Worm (Caenorhabditis elegans) whole organism, L4 larva: Measurements from ENCODE around the gene mrps-9.

Experiments
- F10B5.3 ChIP-seq: sonication (generic microtip); optimal IDR thresholded peaks from 2 replicates; lab custom pipeline; 2016; ENCODE audit warnings: mild to moderate bottlenecking, missing genetic modification characterization, missing compliant biosample characterization
- F26F4.8 ChIP-seq: fragments of 200-800 bp; sonication (Bioruptor generic); conservative IDR thresholded peaks from 2 replicates; pipeline ENCODE4 v1.3.6; 2022; ENCODE audit warnings: missing genetic modification characterization, missing compliant biosample characterization
- Y48G9A.11 ChIP-seq: fragments of 200-800 bp; sonication (Bioruptor generic); IDR thresholded peaks from 2 replicates; pipeline ENCODE4 v1.3.6; 2022; ENCODE audit warnings: missing genetic modification reagents, missing genetic modification characterization, missing compliant biosample characterization
- Y5F2A.4 ChIP-seq: fragments of 200-800 bp; sonication (Bioruptor generic); optimal IDR thresholded peaks from 2 replicates; lab custom pipeline; 2018; ENCODE audit warnings: mild to moderate bottlenecking, missing genetic modification characterization, missing compliant biosample characterization
- aly-2 ChIP-seq: sonication (generic microtip); optimal IDR thresholded peaks from 2 replicates; lab custom pipeline; 2018; ENCODE audit warnings: missing biosample characterization, missing genetic modification characterization
- ama-1 ChIP-seq: fragments of 150-350 bp; optimal IDR thresholded peaks from 2 replicates; lab custom pipeline; 2014; ENCODE audit warnings: inconsistent platforms, mixed read lengths
- arid-1 ChIP-seq: fragments of 200-800 bp; sonication (Bioruptor generic); conservative IDR thresholded peaks from 2 replicates; pipeline ENCODE4 v1.3.6; 2022; ENCODE audit warnings: missing genetic modification reagents, missing genetic modification characterization, missing compliant biosample characterization
- ceh-32 ChIP-seq: sonication (generic microtip); optimal IDR thresholded peaks from 2 replicates; lab custom pipeline; 2016; ENCODE audit warnings: mild to moderate bottlenecking, missing genetic modification characterization, missing compliant biosample characterization; ENCODE audit not compliant: poor library complexity
- ceh-44 ChIP-seq: fragments of 200-800 bp; sonication (Bioruptor generic); IDR thresholded peaks from 2 replicates; pipeline ENCODE4 v1.3.6; 2022; ENCODE audit warnings: missing genetic modification reagents, missing genetic modification characterization, missing compliant biosample characterization
- cey-2 ChIP-seq: sonication (generic microtip); optimal IDR thresholded peaks from 3 replicates; lab custom pipeline; 2017; ENCODE audit warnings: missing genetic modification characterization, mild to moderate bottlenecking, missing compliant biosample characterization, antibody characterized with exemption, borderline replicate concordance; ENCODE audit not compliant: insufficient read depth
- ctbp-1 ChIP-seq: fragments of 200-800 bp; sonication (Bioruptor generic); IDR thresholded peaks from 2 replicates; pipeline ENCODE4 v1.3.6; 2022; ENCODE audit warnings: missing genetic modification reagents, missing genetic modification characterization, missing compliant biosample characterization
- daf-12 ChIP-seq: fragments of 150-350 bp; optimal IDR thresholded peaks from 2 replicates; lab custom pipeline; 2014; ENCODE audit warnings: missing biosample characterization, missing genetic modification reagents, missing genetic modification characterization
- daf-16 ChIP-seq, 3 experiments: sonication (generic microtip); optimal IDR thresholded peaks; 2 replicates each; lab custom pipeline; 2016 to 2017; ENCODE audit warnings: missing genetic modification characterization in 3 of 3, missing genetic modification reagents in 3 of 3, mild to moderate bottlenecking in 2 of 3, missing compliant biosample characterization in 2 of 3, missing biosample characterization in 1 of 3, moderate library complexity in 1 of 3
- dmd-6 ChIP-seq: fragments of 200-800 bp; sonication (Bioruptor generic); IDR thresholded peaks from 2 replicates; pipeline ENCODE4 v1.3.6; 2022; ENCODE audit warnings: missing genetic modification reagents, missing genetic modification characterization, missing compliant biosample characterization
- dmd-8 ChIP-seq: fragments of 200-800 bp; sonication (Bioruptor generic); IDR thresholded peaks from 2 replicates; pipeline ENCODE4 v1.3.6; 2022; ENCODE audit warnings: missing genetic modification characterization, missing compliant biosample characterization
- dmd-9 ChIP-seq: fragments of 200-800 bp; sonication (Bioruptor generic); IDR thresholded peaks from 2 replicates; pipeline ENCODE4 v1.3.6; 2022; ENCODE audit warnings: missing genetic modification reagents, missing genetic modification characterization, missing compliant biosample characterization
- dpl-1 ChIP-seq: fragments of 150-350 bp; optimal IDR thresholded peaks from 2 replicates; lab custom pipeline; 2014; ENCODE audit warnings: missing biosample characterization, missing genetic modification reagents, missing genetic modification characterization
- duxl-1 ChIP-seq: sonication (generic microtip); optimal IDR thresholded peaks from 2 replicates; lab custom pipeline; 2016; ENCODE audit warnings: mild to moderate bottlenecking, missing genetic modification characterization, moderate library complexity, missing compliant biosample characterization; ENCODE audit not compliant: poor library complexity
- dve-1 ChIP-seq: sonication (generic microtip); optimal IDR thresholded peaks from 2 replicates; lab custom pipeline; 2017; ENCODE audit warnings: antibody characterized with exemption, mild to moderate bottlenecking, missing genetic modification characterization, missing compliant biosample characterization; ENCODE audit not compliant: insufficient read depth
- fos-1 ChIP-seq: fragments of 150-350 bp; optimal IDR thresholded peaks from 2 replicates; lab custom pipeline; 2014; ENCODE audit warnings: missing biosample characterization, missing genetic modification characterization
- hlh-11 ChIP-seq: fragments of 200-800 bp; sonication (Bioruptor generic); optimal IDR thresholded peaks from 2 replicates; lab custom pipeline; 2018; ENCODE audit warnings: mild to moderate bottlenecking, missing genetic modification characterization, missing compliant biosample characterization
- hmg-1.1 ChIP-seq: fragments of 200-800 bp; sonication (Bioruptor generic); IDR thresholded peaks from 2 replicates; pipeline ENCODE4 v1.3.6; 2022; ENCODE audit warnings: missing genetic modification reagents, missing genetic modification characterization, missing compliant biosample characterization
- lim-7 ChIP-seq: fragments of 200-800 bp; sonication (Bioruptor generic); IDR thresholded peaks from 2 replicates; pipeline ENCODE4 v1.3.6; 2022; ENCODE audit warnings: missing genetic modification characterization, missing compliant biosample characterization
- lin-13 ChIP-seq: fragments of 150-350 bp; optimal IDR thresholded peaks from 2 replicates; lab custom pipeline; 2014; ENCODE audit warnings: missing biosample characterization, missing genetic modification reagents, missing genetic modification characterization
- lin-38 ChIP-seq: fragments of 200-800 bp; sonication (Bioruptor generic); IDR thresholded peaks from 2 replicates; pipeline ENCODE4 v1.3.6; 2022; ENCODE audit warnings: missing genetic modification reagents, missing genetic modification characterization, missing compliant biosample characterization
- lin-39 ChIP-seq: fragments of 150-350 bp; optimal IDR thresholded peaks from 2 replicates; lab custom pipeline; 2014; ENCODE audit warnings: missing biosample characterization, missing genetic modification reagents, missing genetic modification characterization
- lsy-2 ChIP-seq, 2 experiments: fragments of 150-350 bp in 1 of 2; sonication (generic microtip) in 1 of 2; optimal IDR thresholded peaks; 2 replicates each; lab custom pipeline; 2014 to 2017; ENCODE audit warnings: missing biosample characterization in 2 of 2, missing genetic modification characterization in 2 of 2
- mes-2 ChIP-seq: sonication (generic microtip); optimal IDR thresholded peaks from 2 replicates; lab custom pipeline; 2016; ENCODE audit warnings: missing genotype, mild to moderate bottlenecking, missing genetic modification characterization, missing compliant biosample characterization; ENCODE audit not compliant: poor library complexity, severe bottlenecking
- mxl-2 ChIP-seq: fragments of 200-800 bp; sonication (Bioruptor generic); conservative IDR thresholded peaks from 2 replicates; pipeline ENCODE4 v1.3.6; 2022; ENCODE audit warnings: missing genetic modification reagents, missing genetic modification characterization, missing compliant biosample characterization
- nhr-11 ChIP-seq: fragments of 150-350 bp; optimal IDR thresholded peaks from 2 replicates; lab custom pipeline; 2014; ENCODE audit warnings: missing biosample characterization, missing genetic modification characterization
- nhr-28 ChIP-seq: fragments of 150-350 bp; optimal IDR thresholded peaks from 2 replicates; lab custom pipeline; 2014; ENCODE audit warnings: missing biosample characterization, missing genetic modification characterization
- nhr-41 ChIP-seq: fragments of 200-800 bp; sonication (Bioruptor generic); IDR thresholded peaks from 2 replicates; pipeline ENCODE4 v1.3.6; 2022; ENCODE audit warnings: missing genetic modification reagents, missing genetic modification characterization, missing compliant biosample characterization
- nhr-48 ChIP-seq: sonication (generic microtip); optimal IDR thresholded peaks from 2 replicates; lab custom pipeline; 2016; ENCODE audit warnings: mild to moderate bottlenecking, missing genetic modification characterization, missing compliant biosample characterization
- pha-4 ChIP-seq, 2 experiments: fragments of 150-350 bp in 1 of 2; fragments of 200-800 bp in 1 of 2; sonication (Bioruptor generic) in 1 of 2; IDR thresholded peaks in 1 of 2; optimal IDR thresholded peaks in 1 of 2; 2 replicates each; pipeline versions ENCODE4 v1.3.6 to Lab custom; 2014 to 2022; ENCODE audit warnings: missing genetic modification characterization in 2 of 2, missing genetic modification reagents in 2 of 2, missing biosample characterization in 1 of 2, missing compliant biosample characterization in 1 of 2
- php-3 ChIP-seq: fragments of 200-800 bp; sonication (Bioruptor generic); IDR thresholded peaks from 2 replicates; pipeline ENCODE4 v1.3.6; 2022; ENCODE audit warnings: missing genetic modification reagents, missing genetic modification characterization, missing compliant biosample characterization
- saeg-2 ChIP-seq: fragments of 200-800 bp; sonication (Bioruptor generic); IDR thresholded peaks from 2 replicates; pipeline ENCODE4 v1.3.6; 2022; ENCODE audit warnings: missing genetic modification reagents, missing genetic modification characterization, missing compliant biosample characterization
- spr-1 ChIP-seq: sonication (generic microtip); optimal IDR thresholded peaks from 2 replicates; lab custom pipeline; 2016; ENCODE audit warnings: mild to moderate bottlenecking, missing genetic modification characterization, missing compliant biosample characterization
- spr-3 ChIP-seq: fragments of 200-800 bp; sonication (Bioruptor generic); optimal IDR thresholded peaks from 2 replicates; lab custom pipeline; 2018; ENCODE audit warnings: mild to moderate bottlenecking, missing genetic modification characterization, missing compliant biosample characterization
- tag-97 ChIP-seq: fragments of 200-800 bp; sonication (Bioruptor generic); IDR thresholded peaks from 2 replicates; pipeline ENCODE4 v1.3.6; 2022; ENCODE audit warnings: missing genetic modification characterization, missing compliant biosample characterization
- tra-1 ChIP-seq: fragments of 200-800 bp; sonication (Bioruptor generic); IDR thresholded peaks from 2 replicates; pipeline ENCODE4 v1.3.6; 2022; ENCODE audit warnings: missing genetic modification reagents, missing genetic modification characterization, missing compliant biosample characterization
- unc-130 ChIP-seq: sonication (generic microtip); optimal IDR thresholded peaks from 2 replicates; lab custom pipeline; 2016; ENCODE audit warnings: missing genetic modification reagents, missing genetic modification characterization, missing compliant biosample characterization
- unc-39 ChIP-seq: sonication (generic microtip); optimal IDR thresholded peaks from 2 replicates; lab custom pipeline; 2017; ENCODE audit warnings: missing biosample characterization, missing genetic modification characterization
- zfp-3 ChIP-seq: fragments of 200-800 bp; sonication (Bioruptor generic); conservative IDR thresholded peaks from 2 replicates; pipeline ENCODE4 v1.3.6; 2022; ENCODE audit warnings: missing genetic modification reagents, missing genetic modification characterization, missing compliant biosample characterization
- zip-2 ChIP-seq: fragments of 150-350 bp; optimal IDR thresholded peaks from 2 replicates; lab custom pipeline; 2014; ENCODE audit warnings: missing biosample characterization, missing genetic modification characterization

mrps-9 gene

ce11 chrIII:8242809-8243208, 23.1 kb upstream of the mrps-9 start, which contains the start of gene C02F5.12 (continued):
- TF ChIP-seq lin-13 (GFP tag; lab: Kevin White, UChicago) = peak; percentile 44
- TF ChIP-seq nhr-48 (tag; lab: Kevin White, UChicago) = peak; percentile 9
- TF ChIP-seq ceh-44 (GFP tag; lab: Robert Waterston, UW) = no peak
- TF ChIP-seq daf-12 = no peak
- TF ChIP-seq spr-1 (tag; lab: Kevin White, UChicago) = no peak
- no peak for TF ChIP-seq lim-7 (GFP tag; lab: Robert Waterston, UW)
- TF ChIP-seq saeg-2 (GFP tag; lab: Robert Waterston, UW) = no peak
- no peak for TF ChIP-seq daf-16 (GFP tag; optimal IDR thresholded peaks at IDR 0.05; lab: Kevin White, UChicago)
- peak; percentile 39 for TF ChIP-seq daf-16 (tag; optimal IDR thresholded peaks at IDR 0.05; lab: Kevin White, UChicago)
- no peak for TF ChIP-seq F10B5.3 (tag; lab: Kevin White, UChicago)
- peak; percentile 64 for TF ChIP-seq hlh-11 (tag; lab: Kevin White, UChicago)
- no peak for TF ChIP-seq aly-2
- TF ChIP-seq dve-1 = peak; percentile 51
- no peak for TF ChIP-seq zfp-3 (GFP tag; lab: Robert Waterston, UW)
- no peak for TF ChIP-seq dmd-9 (GFP tag; lab: Robert Waterston, UW)
- TF ChIP-seq dmd-6 (GFP tag; lab: Robert Waterston, UW) = peak; percentile 17; the same call in 1 of the 2 replicates
- no peak for TF ChIP-seq pha-4 (GFP tag; IDR thresholded peaks at IDR 0.05; lab: Robert Waterston, UW)
- TF ChIP-seq pha-4 (tag; optimal IDR thresholded peaks at IDR 0.05; lab: Kevin White, UChicago) = no peak
- TF ChIP-seq duxl-1 (tag; lab: Kevin White, UChicago) = no peak
- no peak for TF ChIP-seq unc-39 (tag; lab: Kevin White, UChicago)
- TF ChIP-seq ama-1 = no peak
- no peak for TF ChIP-seq tag-97 (GFP tag; lab: Robert Waterston, UW)
- TF ChIP-seq nhr-28 (tag; lab: Kevin White, UChicago) = peak; percentile 99
- TF ChIP-seq arid-1 = 0 out of 2 replicates have a peak, but pooled peaks have one; percentile 32
- no peak for TF ChIP-seq Y5F2A.4
- TF ChIP-seq mes-2 (tag; lab: Kevin White, UChicago) = peak; percentile 53
- 0 out of 2 replicates have a peak, but pooled peaks have one; percentile 45 for TF ChIP-seq dmd-8
- TF ChIP-seq ceh-32 (tag; lab: Kevin White, UChicago) = no peak
- no peak for TF ChIP-seq F26F4.8 (GFP tag; lab: Robert Waterston, UW)
- TF ChIP-seq ctbp-1 (GFP tag; lab: Robert Waterston, UW) = no peak
- TF ChIP-seq cey-2 (tag; lab: Kevin White, UChicago) = no peak
- peak; percentile 48 for TF ChIP-seq nhr-11 (tag; lab: Kevin White, UChicago)
- no peak for TF ChIP-seq nhr-41
- TF ChIP-seq mxl-2 (GFP tag; lab: Robert Waterston, UW) = no peak
- no peak for TF ChIP-seq lin-39 (tag; lab: Kevin White, UChicago)
- TF ChIP-seq hmg-1.1 (GFP tag; lab: Robert Waterston, UW) = 0 out of 2 replicates have a peak, but pooled peaks have one; percentile 40

- TF ChIP-seq spr-3 (GFP tag; lab: Kevin White, UChicago) (no peak), php-3 (GFP tag; lab: Robert Waterston, UW) (no peak), lin-13 (GFP tag; lab: Kevin White, UChicago) (no peak), unc-39 (tag; lab: Kevin White, UChicago) (no peak), Y48G9A.11 (GFP tag; lab: Robert Waterston, UW) (no peak), fos-1 (tag; lab: Kevin White, UChicago) (no peak), arid-1 (no peak), unc-130 (GFP tag; lab: Kevin White, UChicago) (no peak), lsy-2 (tag; optimal IDR thresholded peaks at IDR 0.05; lab: Kevin White, UChicago) (peak in 1 of 2 experiments; percentile 59), zip-2 (tag; lab: Kevin White, UChicago) (no peak), dmd-6 (GFP tag; lab: Robert Waterston, UW) (no peak), mes-2 (tag; lab: Kevin White, UChicago) (peak; percentile 36), dmd-9 (GFP tag; lab: Robert Waterston, UW) (no peak), lin-38 (GFP tag; lab: Robert Waterston, UW) (0 out of 2 replicates have a peak, but pooled peaks have one; percentile 14), dpl-1 (peak; percentile 26), tra-1 (no peak), nhr-41 (no peak)
- TF ChIP-seq, all 104 proteins: peak for 4
Measured at ce11 chrIII:8244052-8244451, 21.8 kb upstream of the mrps-9 start, which contains the start of the genes pbs-6 and cids-1. Gene pbs-6 (minus strand): TSS chrIII:8244092. Gene cids-1 (plus strand): TSS chrIII:8244445.
